Worm (Caenorhabditis elegans): ENCODE measurements around the gene rfk-1.

- no peak for TF ChIP-seq dao-5 (tag; optimal IDR thresholded peaks at IDR 0.05)
- TF ChIP-seq W03F9.2 (tag; optimal IDR thresholded peaks at IDR 0.05), result no peak
Observed at ce11 chrIV:10425129-10425528, 15.9 kb upstream of the rfk-1 start.

All from whole organism, L4/young adult.